Worm (Caenorhabditis elegans) whole organism, late embryonic: ENCODE data around the gene lin-18.

Experiments used
- C08G9.2 ChIP-seq: sonication (generic microtip); optimal IDR thresholded peaks from 2 replicates; lab custom pipeline; 2016; ENCODE audit warnings: mild to moderate bottlenecking, missing genetic modification characterization, moderate library complexity, missing compliant biosample characterization
- C38D4.7 ChIP-seq: fragments of 200-800 bp; sonication (Bioruptor generic); optimal IDR thresholded peaks from 2 replicates; lab custom pipeline; 2018; ENCODE audit warnings: mild to moderate bottlenecking, missing genetic modification characterization, moderate library complexity, missing compliant biosample characterization
- F13H6.1 ChIP-seq: sonication (generic microtip); optimal IDR thresholded peaks from 2 replicates; lab custom pipeline; 2016; ENCODE audit warnings: missing genetic modification characterization, missing compliant biosample characterization
- K02D7.2 ChIP-seq: sonication (generic microtip); optimal IDR thresholded peaks from 2 replicates; lab custom pipeline; 2017; ENCODE audit warnings: mild to moderate bottlenecking, missing genetic modification characterization, missing compliant biosample characterization
- ahr-1 ChIP-seq: sonication (generic microtip); optimal IDR thresholded peaks from 2 replicates; lab custom pipeline; 2016; ENCODE audit warnings: missing genetic modification characterization, missing compliant biosample characterization
- ama-1 ChIP-seq: fragments of 150-350 bp; optimal IDR thresholded peaks from 2 replicates; lab custom pipeline; 2014
- ceh-18 ChIP-seq: sonication (generic microtip); optimal IDR thresholded peaks from 2 replicates; lab custom pipeline; 2016; ENCODE audit warnings: missing genetic modification characterization, missing compliant biosample characterization
- ceh-24 ChIP-seq: sonication (generic microtip); optimal IDR thresholded peaks from 2 replicates; lab custom pipeline; 2016; ENCODE audit warnings: mild to moderate bottlenecking, missing genetic modification characterization, missing compliant biosample characterization
- ceh-30 ChIP-seq: fragments of 150-350 bp; optimal IDR thresholded peaks from 2 replicates; lab custom pipeline; 2014; ENCODE audit warnings: missing biosample characterization, missing genetic modification characterization
- ceh-31 ChIP-seq: sonication (generic microtip); optimal IDR thresholded peaks from 2 replicates; lab custom pipeline; 2016; ENCODE audit warnings: missing genetic modification characterization, missing compliant biosample characterization
- ceh-34 ChIP-seq: sonication (generic microtip); optimal IDR thresholded peaks from 2 replicates; lab custom pipeline; 2016; ENCODE audit warnings: mild to moderate bottlenecking, missing genetic modification characterization, missing compliant biosample characterization
- ceh-48 ChIP-seq: sonication (generic microtip); optimal IDR thresholded peaks from 2 replicates; lab custom pipeline; 2016; ENCODE audit warnings: missing genetic modification characterization, inconsistent platforms, missing compliant biosample characterization
- ceh-6 ChIP-seq: fragments of 200-800 bp; sonication (Bioruptor generic); optimal IDR thresholded peaks from 2 replicates; lab custom pipeline; 2018; ENCODE audit warnings: mild to moderate bottlenecking, missing genetic modification characterization, missing compliant biosample characterization
- ceh-9 ChIP-seq: sonication (generic microtip); optimal IDR thresholded peaks from 2 replicates; lab custom pipeline; 2016; ENCODE audit warnings: mild to moderate bottlenecking, missing genetic modification characterization, inconsistent platforms, missing compliant biosample characterization
- che-1 ChIP-seq: sonication (generic microtip); optimal IDR thresholded peaks from 2 replicates; lab custom pipeline; 2016; ENCODE audit warnings: mild to moderate bottlenecking, missing genetic modification characterization, missing compliant biosample characterization
- dmd-4 ChIP-seq: sonication (generic microtip); optimal IDR thresholded peaks from 2 replicates; lab custom pipeline; 2016; ENCODE audit warnings: borderline replicate concordance, missing genetic modification characterization, missing compliant biosample characterization
- dve-1 ChIP-seq: sonication (generic microtip); optimal IDR thresholded peaks from 2 replicates; lab custom pipeline; 2017; ENCODE audit warnings: antibody characterized with exemption, mild to moderate bottlenecking, missing genetic modification characterization, missing compliant biosample characterization
- ets-4 ChIP-seq: sonication (generic microtip); optimal IDR thresholded peaks from 2 replicates; lab custom pipeline; 2016; ENCODE audit warnings: missing genetic modification characterization, missing compliant biosample characterization
- eyg-1 ChIP-seq: sonication (generic microtip); optimal IDR thresholded peaks from 2 replicates; lab custom pipeline; 2016; ENCODE audit warnings: missing genotype, missing genetic modification characterization, missing compliant biosample characterization
- fkh-10 ChIP-seq: fragments of 150-350 bp; optimal IDR thresholded peaks from 2 replicates; lab custom pipeline; 2014; ENCODE audit warnings: missing biosample characterization, missing genetic modification reagents, missing genetic modification characterization
- fkh-6 ChIP-seq: sonication (generic microtip); optimal IDR thresholded peaks from 2 replicates; lab custom pipeline; 2016; ENCODE audit warnings: missing genetic modification characterization, missing compliant biosample characterization
- gmeb-2 ChIP-seq: sonication (generic microtip); optimal IDR thresholded peaks from 2 replicates; lab custom pipeline; 2016; ENCODE audit warnings: missing genetic modification characterization, inconsistent platforms, missing compliant biosample characterization
- hlh-15 ChIP-seq: sonication (generic microtip); optimal IDR thresholded peaks from 2 replicates; lab custom pipeline; 2016; ENCODE audit warnings: missing genetic modification characterization, missing compliant biosample characterization
- hlh-30 ChIP-seq: sonication (generic microtip); optimal IDR thresholded peaks from 2 replicates; lab custom pipeline; 2017; ENCODE audit warnings: antibody characterized with exemption, missing genetic modification characterization, missing compliant biosample characterization; ENCODE audit not compliant: insufficient read depth
- lim-6 ChIP-seq: sonication (generic microtip); optimal IDR thresholded peaks from 2 replicates; lab custom pipeline; 2016; ENCODE audit warnings: missing genetic modification characterization, missing compliant biosample characterization
- mec-3 ChIP-seq: sonication (generic microtip); optimal IDR thresholded peaks from 2 replicates; lab custom pipeline; 2016; ENCODE audit warnings: borderline replicate concordance, missing genetic modification characterization, missing compliant biosample characterization
- nhr-232 ChIP-seq: sonication (generic microtip); optimal IDR thresholded peaks from 2 replicates; lab custom pipeline; 2016; ENCODE audit warnings: missing genetic modification characterization, missing compliant biosample characterization
- odd-2 ChIP-seq: sonication (generic microtip); optimal IDR thresholded peaks from 2 replicates; lab custom pipeline; 2017; ENCODE audit warnings: antibody characterized with exemption, mild to moderate bottlenecking, missing genetic modification characterization, missing compliant biosample characterization
- pax-1 ChIP-seq: fragments of 150-350 bp; optimal IDR thresholded peaks from 2 replicates; lab custom pipeline; 2014; ENCODE audit warnings: missing biosample characterization, missing genetic modification characterization
- pha-2 ChIP-seq: sonication (generic microtip); optimal IDR thresholded peaks from 2 replicates; lab custom pipeline; 2017; ENCODE audit warnings: mild to moderate bottlenecking, missing genetic modification characterization, missing compliant biosample characterization
- pros-1 ChIP-seq: fragments of 150-350 bp; optimal IDR thresholded peaks from 2 replicates; lab custom pipeline; 2014; ENCODE audit warnings: missing biosample characterization, missing genetic modification reagents, missing genetic modification characterization
- ref-2 ChIP-seq: sonication (generic microtip); optimal IDR thresholded peaks from 2 replicates; lab custom pipeline; 2016; ENCODE audit warnings: missing genetic modification characterization, missing compliant biosample characterization
- rnt-1 ChIP-seq: sonication (generic microtip); optimal IDR thresholded peaks from 2 replicates; lab custom pipeline; 2016; ENCODE audit warnings: missing genetic modification characterization, missing compliant biosample characterization
- sdc-2 ChIP-seq: sonication (generic microtip); optimal IDR thresholded peaks from 2 replicates; lab custom pipeline; 2016; ENCODE audit warnings: missing genotype, missing genetic modification characterization, missing compliant biosample characterization
- syd-9 ChIP-seq: sonication (generic microtip); optimal IDR thresholded peaks from 2 replicates; lab custom pipeline; 2016; ENCODE audit warnings: mild to moderate bottlenecking, missing genetic modification characterization, moderate library complexity, missing compliant biosample characterization
- tbx-2 ChIP-seq: sonication (generic microtip); optimal IDR thresholded peaks from 2 replicates; lab custom pipeline; 2016; ENCODE audit warnings: missing genetic modification characterization, missing compliant biosample characterization
- unc-3 ChIP-seq, 2 experiments: fragments of 200-800 bp in 1 of 2; sonication (Bioruptor generic) in 1 of 2; sonication (generic microtip) in 1 of 2; conservative IDR thresholded peaks in 1 of 2; optimal IDR thresholded peaks in 1 of 2; 2 replicates each; pipeline versions ENCODE4 v1.3.6 to Lab custom; 2016 to 2022; ENCODE audit warnings: missing compliant biosample characterization in 2 of 2, missing genetic modification characterization in 2 of 2, missing genetic modification reagents in 1 of 2
- unc-42 ChIP-seq: sonication (generic microtip); optimal IDR thresholded peaks from 2 replicates; lab custom pipeline; 2016; ENCODE audit warnings: missing genotype, missing genetic modification characterization, missing compliant biosample characterization
- unc-55 ChIP-seq: sonication (generic microtip); optimal IDR thresholded peaks from 2 replicates; lab custom pipeline; 2017; ENCODE audit warnings: missing biosample characterization, missing genetic modification reagents, missing genetic modification characterization
- zip-5 ChIP-seq: sonication (generic microtip); optimal IDR thresholded peaks from 2 replicates; lab custom pipeline; 2016; ENCODE audit warnings: missing genetic modification characterization, missing compliant biosample characterization
- ztf-16 ChIP-seq: sonication (generic microtip); optimal IDR thresholded peaks from 2 replicates; lab custom pipeline; 2017; ENCODE audit warnings: missing genetic modification characterization, missing compliant biosample characterization

lin-18 gene

ce11 chrX:3976755-3977154 is 18.4 kb downstream of the lin-18 start:
- TF ChIP-seq mec-3 (no peak), C38D4.7 (no peak), unc-55 (GFP tag; lab: Kevin White, UChicago) (peak; percentile 54), fkh-10 (no peak), ahr-1 (no peak)

ce11 chrX:3977271-3977670 is 18.9 kb downstream of the lin-18 start:
- TF ChIP-seq pros-1 (tag; lab: Kevin White, UChicago), result no peak
- peak; percentile 74 for TF ChIP-seq ref-2 (tag; lab: Kevin White, UChicago)

ce11 chrX:3979146-3979545 is 20.8 kb downstream of the lin-18 start:
- no peak for TF ChIP-seq ceh-6 (GFP tag; lab: Kevin White, UChicago)
- TF ChIP-seq nhr-232 (tag; lab: Kevin White, UChicago), result no peak
- TF ChIP-seq ceh-30 (tag; lab: Kevin White, UChicago), result no peak
- no peak for TF ChIP-seq ama-1 (lab: Kevin White, UChicago)
- no peak for TF ChIP-seq fkh-6 (tag; lab: Kevin White, UChicago)
- no peak for TF ChIP-seq pha-2 (tag; lab: Kevin White, UChicago)
- TF ChIP-seq C38D4.7, result no peak
- no peak for TF ChIP-seq syd-9
- TF ChIP-seq gmeb-2, result no peak
- TF ChIP-seq pros-1 (tag; lab: Kevin White, UChicago), result no peak
- TF ChIP-seq ceh-9 (tag; lab: Kevin White, UChicago), result no peak
- TF ChIP-seq eyg-1, result no peak

ce11 chrX:3982370-3982769 is 24.0 kb downstream of the lin-18 start:
- no peak for TF ChIP-seq ceh-48
- TF ChIP-seq sdc-2 (tag; lab: Kevin White, UChicago), result no peak
- no peak for TF ChIP-seq ref-2 (tag; lab: Kevin White, UChicago)
- no peak for TF ChIP-seq dve-1 (tag; lab: Kevin White, UChicago)
- TF ChIP-seq pha-2 (tag; lab: Kevin White, UChicago), result no peak
- TF ChIP-seq, all 69 proteins: peak for 0

ce11 chrX:3988575-3988974 is 30.2 kb downstream of the lin-18 start:
- no peak for TF ChIP-seq unc-3 (GFP tag; conservative IDR thresholded peaks at IDR 0.05; lab: Robert Waterston, UW)
- no peak for TF ChIP-seq unc-3 (tag; optimal IDR thresholded peaks at IDR 0.05; lab: Kevin White, UChicago)
- peak; percentile 58 for TF ChIP-seq unc-42 (tag; lab: Kevin White, UChicago)
- TF ChIP-seq ceh-31 (tag; lab: Kevin White, UChicago), result peak; percentile 24

- TF ChIP-seq C08G9.2 (tag; lab: Kevin White, UChicago) (no peak), hlh-30 (tag; lab: Kevin White, UChicago) (peak; percentile 53)
- TF ChIP-seq, all 69 proteins: peak for 1
Observed at ce11 chrX:3990495-3990894, 32.1 kb downstream of the lin-18 start.

ce11 chrX:3990941-3991340 is 32.6 kb downstream of the lin-18 start:
- TF ChIP-seq C38D4.7, result no peak
- TF ChIP-seq lim-6, result no peak
- no peak for TF ChIP-seq ceh-34 (tag; lab: Kevin White, UChicago)
- no peak for TF ChIP-seq odd-2 (tag; lab: Kevin White, UChicago)
- TF ChIP-seq rnt-1 (tag; lab: Kevin White, UChicago), result no peak
- no peak for TF ChIP-seq hlh-15 (tag; lab: Kevin White, UChicago)
- peak; percentile 75 for TF ChIP-seq unc-42 (tag; lab: Kevin White, UChicago)
- no peak for TF ChIP-seq F13H6.1 (tag; lab: Kevin White, UChicago)
- no peak for TF ChIP-seq ets-4 (tag; lab: Kevin White, UChicago)
- TF ChIP-seq zip-5 (tag; lab: Kevin White, UChicago), result no peak
- peak; percentile 25 for TF ChIP-seq ceh-31 (tag; lab: Kevin White, UChicago)
- no peak for TF ChIP-seq mec-3
- TF ChIP-seq ceh-24 (tag; lab: Kevin White, UChicago), result no peak
- TF ChIP-seq ceh-18, result no peak
- no peak for TF ChIP-seq pha-2 (tag; lab: Kevin White, UChicago)
- TF ChIP-seq fkh-6 (tag; lab: Kevin White, UChicago), result no peak
- TF ChIP-seq pax-1 (tag; lab: Kevin White, UChicago), result no peak
- peak; percentile 8 for TF ChIP-seq tbx-2
- TF ChIP-seq ztf-16 (tag; lab: Kevin White, UChicago), result no peak
- no peak for TF ChIP-seq che-1 (tag; lab: Kevin White, UChicago)
- no peak for TF ChIP-seq ref-2 (tag; lab: Kevin White, UChicago)
- no peak for TF ChIP-seq K02D7.2 (tag; lab: Kevin White, UChicago)
- TF ChIP-seq gmeb-2, result no peak
- peak; percentile 9 for TF ChIP-seq sdc-2 (tag; lab: Kevin White, UChicago)
- no peak for TF ChIP-seq dmd-4 (tag; lab: Kevin White, UChicago)
